Comparison of ENCODE assay signal across 2 fruit fly cellular contexts in the genomic region with DNA sequence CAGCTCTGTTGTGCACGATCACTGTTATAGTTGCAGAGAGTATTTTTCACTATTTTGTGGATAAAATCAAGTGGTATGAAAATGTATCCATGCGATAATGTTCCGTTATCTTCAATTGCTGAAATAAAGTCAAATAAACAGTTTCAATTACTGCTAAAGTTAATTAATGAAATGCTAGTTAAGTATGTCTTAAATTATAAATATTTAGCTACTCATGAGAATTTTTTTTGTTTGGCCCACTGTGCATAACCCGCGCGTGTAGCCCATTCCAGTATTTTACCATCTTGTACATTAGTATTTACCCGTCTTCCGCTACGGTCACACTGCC.
TF ChIP-seq lines count a peak whose summit lies in the region.

Gene Ada3 (plus strand): TSS at position 292 of the 328 bp plus-strand sequence.

TF ChIP-seq in whole organism, embryonic, 481 proteins besides CTCF, POLR2A, EP300 and RAD21 (continued from another document and continues in another):
- peak; percentile 27 for TF ChIP-seq grn (GFP tag; optimal IDR thresholded peaks at IDR 0.05; lab: Kevin White, UChicago)
- TF ChIP-seq sens-2 (GFP tag; IDR thresholded peaks at IDR 0.05; lab: Robert Waterston, UW) = no peak
- peak; percentile 48 for TF ChIP-seq cwo (GFP tag; optimal IDR thresholded peaks at IDR 0.05; lab: Kevin White, UChicago)
- TF ChIP-seq Vsx1 (GFP tag; optimal IDR thresholded peaks at IDR 0.05; lab: Kevin White, UChicago) = peak; percentile 29
- TF ChIP-seq nom (GFP tag; optimal IDR thresholded peaks at IDR 0.05; lab: Kevin White, UChicago) = peak; percentile 32
- peak; percentile 53 for TF ChIP-seq Dad (GFP tag; optimal IDR thresholded peaks at IDR 0.05; lab: Kevin White, UChicago)
- TF ChIP-seq CG7271 (tag; optimal IDR thresholded peaks at IDR 0.05; lab: Kevin White, UChicago) = no peak
- peak; percentile 67 for TF ChIP-seq dmrt99B (tag; optimal IDR thresholded peaks at IDR 0.05; lab: Kevin White, UChicago)
- TF ChIP-seq abd-A (tag; optimal IDR thresholded peaks at IDR 0.05; lab: Kevin White, UChicago) = no peak
- peak; percentile 69 for TF ChIP-seq tgo (GFP tag; IDR thresholded peaks at IDR 0.05; lab: Robert Waterston, UW)
- TF ChIP-seq CG4707 (GFP tag; optimal IDR thresholded peaks at IDR 0.05; lab: Kevin White, UChicago) = peak; percentile 96
- no peak for TF ChIP-seq eve (GFP tag; optimal IDR thresholded peaks at IDR 0.05; lab: Kevin White, UChicago)
- TF ChIP-seq ab (GFP tag; optimal IDR thresholded peaks at IDR 0.05; lab: Kevin White, UChicago) = peak; percentile 22
- TF ChIP-seq mirr (GFP tag; optimal IDR thresholded peaks at IDR 0.05; lab: Kevin White, UChicago) = peak; percentile 13
- peak; percentile 19 for TF ChIP-seq CG3163 (GFP tag; optimal IDR thresholded peaks at IDR 0.05; lab: Kevin White, UChicago)
- peak; percentile 67 for TF ChIP-seq Ets97D (GFP tag; optimal IDR thresholded peaks at IDR 0.05; lab: Kevin White, UChicago)
- TF ChIP-seq NFAT (GFP tag; IDR thresholded peaks at IDR 0.05; lab: Robert Waterston, UW) = peak; percentile 75
- no peak for TF ChIP-seq Doc3 (GFP tag; IDR thresholded peaks at IDR 0.05; lab: Robert Waterston, UW; ENCODE audit: partially characterized antibody)
- TF ChIP-seq CG14014 (GFP tag; IDR thresholded peaks at IDR 0.05; lab: Robert Waterston, UW) = peak; percentile 69
- peak; percentile 57 for TF ChIP-seq CG17385 (GFP tag; optimal IDR thresholded peaks at IDR 0.05; lab: Kevin White, UChicago)
- TF ChIP-seq CG10431 (GFP tag; optimal IDR thresholded peaks at IDR 0.05; lab: Kevin White, UChicago) = no peak
- peak; percentile 51 for TF ChIP-seq klu (GFP tag; IDR thresholded peaks at IDR 0.05; lab: Robert Waterston, UW)
- TF ChIP-seq Blimp-1 (GFP tag; optimal IDR thresholded peaks at IDR 0.05; lab: Kevin White, UChicago) = peak; percentile 55
- TF ChIP-seq CG16779 (GFP tag; IDR thresholded peaks at IDR 0.05; lab: Robert Waterston, UW) = peak; percentile 23; the same call in 1 of the 2 replicates
- peak; percentile 77 for TF ChIP-seq CG18476 (GFP tag; optimal IDR thresholded peaks at IDR 0.05; lab: Kevin White, UChicago)
- peak; percentile 76 for TF ChIP-seq CG11456 (GFP tag; IDR thresholded peaks at IDR 0.05; lab: Robert Waterston, UW)
- no peak for TF ChIP-seq dimm (GFP tag; IDR thresholded peaks at IDR 0.05; lab: Robert Waterston, UW)
- peak; percentile 46 for TF ChIP-seq stwl (tag; optimal IDR thresholded peaks at IDR 0.05; lab: Kevin White, UChicago)
- TF ChIP-seq CG10959 (GFP tag; IDR thresholded peaks at IDR 0.05; lab: Robert Waterston, UW) = 0 out of 2 replicates have a peak, but pooled peaks have one; percentile 15
- TF ChIP-seq mam (GFP tag; optimal IDR thresholded peaks at IDR 0.05; lab: Kevin White, UChicago) = peak; percentile 83
- TF ChIP-seq CG10147 (GFP tag; optimal IDR thresholded peaks at IDR 0.05; lab: Kevin White, UChicago) = peak; percentile 31
- no peak for TF ChIP-seq Hr39 (optimal IDR thresholded peaks at IDR 0.05; lab: Kevin White, UChicago)
- TF ChIP-seq sqz (GFP tag; optimal IDR thresholded peaks at IDR 0.05; lab: Kevin White, UChicago) = peak; percentile 34
- TF ChIP-seq NC2α (GFP tag; optimal IDR thresholded peaks at IDR 0.05; lab: Kevin White, UChicago) = peak; percentile 41
- peak; percentile 73 for TF ChIP-seq CG15696 (tag; optimal IDR thresholded peaks at IDR 0.05; lab: Kevin White, UChicago)
- peak; percentile 59; the same call in 1 of the 2 replicates for TF ChIP-seq CG31224 (GFP tag; IDR thresholded peaks at IDR 0.05; lab: Robert Waterston, UW)
- TF ChIP-seq CG14667 (GFP tag; IDR thresholded peaks at IDR 0.05; lab: Robert Waterston, UW) = peak; percentile 54
- peak; percentile 64 for TF ChIP-seq Camta (GFP tag; optimal IDR thresholded peaks at IDR 0.05; lab: Kevin White, UChicago)
- TF ChIP-seq fu2 (GFP tag; optimal IDR thresholded peaks at IDR 0.05; lab: Kevin White, UChicago) = peak; percentile 47
- no peak for TF ChIP-seq Gsc (GFP tag; IDR thresholded peaks at IDR 0.05; lab: Robert Waterston, UW)
- TF ChIP-seq CG1832 (GFP tag; optimal IDR thresholded peaks at IDR 0.05; lab: Kevin White, UChicago) = no peak
- peak; percentile 82 for TF ChIP-seq grau (tag; optimal IDR thresholded peaks at IDR 0.05; lab: Kevin White, UChicago)
- no peak for TF ChIP-seq p53 (GFP tag; optimal IDR thresholded peaks at IDR 0.05; lab: Kevin White, UChicago)
- TF ChIP-seq ash1 (GFP tag; optimal IDR thresholded peaks at IDR 0.05; lab: Kevin White, UChicago) = no peak
- TF ChIP-seq ind (GFP tag; optimal IDR thresholded peaks at IDR 0.05; lab: Kevin White, UChicago) = peak; percentile 82
- peak; percentile 28 for TF ChIP-seq Mes4 (GFP tag; optimal IDR thresholded peaks at IDR 0.05; lab: Kevin White, UChicago)
- TF ChIP-seq vfl (GFP tag; optimal IDR thresholded peaks at IDR 0.05; lab: Kevin White, UChicago) = peak; percentile 65
- TF ChIP-seq Stat92E (GFP tag; optimal IDR thresholded peaks at IDR 0.05; lab: Kevin White, UChicago) = no peak
- 0 out of 2 replicates have a peak, but pooled peaks have one; percentile 15 for TF ChIP-seq Adf1 (GFP tag; IDR thresholded peaks at IDR 0.05; lab: Robert Waterston, UW)
- peak; percentile 60 for TF ChIP-seq Bteb2 (GFP tag; optimal IDR thresholded peaks at IDR 0.05; lab: Kevin White, UChicago)
- TF ChIP-seq trh (GFP tag; optimal IDR thresholded peaks at IDR 0.05; lab: Kevin White, UChicago) = peak; percentile 17
- TF ChIP-seq ssp (GFP tag; IDR thresholded peaks at IDR 0.05; lab: Robert Waterston, UW) = peak; percentile 47
- TF ChIP-seq Med (GFP tag; lab: Kevin White, UChicago) = peak; percentile 95
- TF ChIP-seq TFAM (GFP tag; optimal IDR thresholded peaks at IDR 0.05; lab: Kevin White, UChicago) = no peak
- TF ChIP-seq peb (GFP tag; IDR thresholded peaks at IDR 0.05; lab: Robert Waterston, UW) = peak; percentile 48; the same call in 1 of the 2 replicates
- TF ChIP-seq Xbp1 (GFP tag; optimal IDR thresholded peaks at IDR 0.05; lab: Kevin White, UChicago) = peak; percentile 79
- TF ChIP-seq prd (optimal IDR thresholded peaks at IDR 0.05; lab: Kevin White, UChicago) = no peak
- peak; percentile 71 for TF ChIP-seq prd (GFP tag; IDR thresholded peaks at IDR 0.05; lab: Robert Waterston, UW)
- peak; percentile 75 for TF ChIP-seq Ptx1 (GFP tag; IDR thresholded peaks at IDR 0.05; lab: Robert Waterston, UW)
- TF ChIP-seq CG3838 (GFP tag; optimal IDR thresholded peaks at IDR 0.05; lab: Kevin White, UChicago) = peak; percentile 6
- TF ChIP-seq bsh (GFP tag; optimal IDR thresholded peaks at IDR 0.05; lab: Kevin White, UChicago) = peak in 1 of 2 experiments; percentile 64
- peak; percentile 68 for TF ChIP-seq fd96Cb (tag; optimal IDR thresholded peaks at IDR 0.05; lab: Kevin White, UChicago)
- TF ChIP-seq Sox102F (GFP tag; optimal IDR thresholded peaks at IDR 0.05; lab: Kevin White, UChicago) = peak; percentile 70
- TF ChIP-seq lab (GFP tag; optimal IDR thresholded peaks at IDR 0.05; lab: Kevin White, UChicago) = peak; percentile 82

TF ChIP-seq in whole organism, prepupa, 60 proteins besides CTCF, POLR2A, EP300 and RAD21 (continued from another document):
- TF ChIP-seq Ets96B (tag; optimal IDR thresholded peaks at IDR 0.05; lab: Kevin White, UChicago) (peak; percentile 75), CG6276 (GFP tag; optimal IDR thresholded peaks at IDR 0.05; lab: Kevin White, UChicago) (no peak), pdm3 (GFP tag; optimal IDR thresholded peaks at IDR 0.05; lab: Kevin White, UChicago) (peak; percentile 86), CG7368 (GFP tag; optimal IDR thresholded peaks at IDR 0.05; lab: Kevin White, UChicago) (peak; percentile 70), Ets21C (GFP tag; optimal IDR thresholded peaks at IDR 0.05; lab: Kevin White, UChicago) (peak; percentile 80), eg (GFP tag; IDR thresholded peaks at IDR 0.05; lab: Robert Waterston, UW) (peak; percentile 70; the same call in 2 of the 3 replicates), acj6 (GFP tag; optimal IDR thresholded peaks at IDR 0.05; lab: Kevin White, UChicago) (peak; percentile 79), lz (GFP tag; optimal IDR thresholded peaks at IDR 0.05; lab: Kevin White, UChicago) (peak; percentile 85), CG8119 (GFP tag; IDR thresholded peaks at IDR 0.05; lab: Robert Waterston, UW) (peak; percentile 67; the same call in 1 of the 3 replicates), CG10669 (GFP tag; optimal IDR thresholded peaks at IDR 0.05; lab: Kevin White, UChicago) (peak; percentile 74), fd59A (GFP tag; optimal IDR thresholded peaks at IDR 0.05; lab: Kevin White, UChicago) (peak; percentile 66)
